Fruit fly (Drosophila melanogaster) whole organism, embryonic: ENCODE data around the gene CG13403.

Experiments used
- Antp ChIP-seq: fragments of 200-800 bp; sonication (Bioruptor generic); optimal IDR thresholded peaks from 3 replicates; lab custom pipeline; 2016; ENCODE audit warnings: missing biosample characterization, missing genetic modification characterization
- CG10209 ChIP-seq: fragments of 200-800 bp; sonication (Bioruptor generic); optimal IDR thresholded peaks from 3 replicates; lab custom pipeline; 2017; ENCODE audit warnings: missing biosample characterization, mild to moderate bottlenecking, missing genetic modification characterization, missing genetic modification reagents
- CG10654 ChIP-seq: fragments of 200-800 bp; sonication (Bioruptor generic); optimal IDR thresholded peaks from 2 replicates; lab custom pipeline; 2016; ENCODE audit warnings: missing biosample characterization, missing genetic modification characterization
- CG11695 ChIP-seq: fragments of 200-800 bp; sonication (Bioruptor generic); IDR thresholded peaks from 3 replicates; pipeline ENCODE4 v1.3.6; 2022; ENCODE audit warnings: missing biosample characterization, missing genetic modification characterization
- CG13123 ChIP-seq: fragments of 200-800 bp; sonication (Bioruptor generic); optimal IDR thresholded peaks from 2 replicates; lab custom pipeline; 2016; ENCODE audit warnings: missing biosample characterization, missing genetic modification characterization
- CG17802 ChIP-seq: fragments of 200-800 bp; sonication (Bioruptor generic); optimal IDR thresholded peaks from 2 replicates; lab custom pipeline; 2018; ENCODE audit warnings: missing biosample characterization, mild to moderate bottlenecking, missing genetic modification characterization, moderate library complexity
- CG18011 ChIP-seq: fragments of 200-800 bp; sonication (Bioruptor generic); optimal IDR thresholded peaks from 2 replicates; lab custom pipeline; 2017; ENCODE audit warnings: missing biosample characterization, missing genetic modification characterization, mild to moderate bottlenecking, moderate library complexity, missing genotype
- CG1832 ChIP-seq: fragments of 200-800 bp; sonication (Bioruptor generic); optimal IDR thresholded peaks from 2 replicates; lab custom pipeline; 2017; ENCODE audit warnings: missing biosample characterization, mild to moderate bottlenecking, missing genetic modification characterization, inconsistent platforms
- CG2116 ChIP-seq: fragments of 200-800 bp; sonication (Bioruptor generic); optimal IDR thresholded peaks from 3 replicates; lab custom pipeline; 2018; ENCODE audit warnings: missing biosample characterization, mild to moderate bottlenecking, missing genetic modification characterization
- CG3065 ChIP-seq: fragments of 200-800 bp; sonication (Bioruptor generic); optimal IDR thresholded peaks from 2 replicates; lab custom pipeline; 2016; ENCODE audit warnings: missing biosample characterization, missing genetic modification characterization
- CG31365 ChIP-seq: fragments of 200-800 bp; sonication (Bioruptor generic); optimal IDR thresholded peaks from 2 replicates; lab custom pipeline; 2018; ENCODE audit warnings: missing biosample characterization, mild to moderate bottlenecking, missing genetic modification characterization
- CG31441 ChIP-seq: fragments of 200-800 bp; sonication (Bioruptor generic); IDR thresholded peaks from 2 replicates; pipeline ENCODE4 v1.3.6; 2022; ENCODE audit warnings: missing biosample characterization, missing genetic modification characterization
- CG3726 ChIP-seq: fragments of 200-800 bp; sonication (Bioruptor generic); IDR thresholded peaks from 3 replicates; pipeline ENCODE4, ENCODE4 v1.3.6; 2022; ENCODE audit warnings: missing biosample characterization, missing genetic modification characterization
- CG6791 ChIP-seq: fragments of 200-800 bp; sonication (Bioruptor generic); IDR thresholded peaks from 3 replicates; pipeline ENCODE4 v1.3.6; 2022; ENCODE audit warnings: missing biosample characterization, missing genetic modification characterization; ENCODE audit not compliant: partially characterized antibody
- CG7271 ChIP-seq: fragments of 200-800 bp; sonication (Bioruptor generic); optimal IDR thresholded peaks from 2 replicates; lab custom pipeline; 2018; ENCODE audit warnings: missing biosample characterization, mild to moderate bottlenecking, missing genetic modification characterization, moderate library complexity
- CG8089 ChIP-seq: fragments of 200-800 bp; sonication (Bioruptor generic); optimal IDR thresholded peaks from 3 replicates; lab custom pipeline; 2016; ENCODE audit warnings: missing biosample characterization, missing genetic modification characterization
- CG9215 ChIP-seq: fragments of 200-800 bp; sonication (Bioruptor generic); IDR thresholded peaks from 2 replicates; pipeline ENCODE4 v1.3.6; 2022; ENCODE audit warnings: missing biosample characterization, missing genetic modification characterization
- Camta ChIP-seq: fragments of 200-800 bp; sonication (Bioruptor generic); optimal IDR thresholded peaks from 2 replicates; lab custom pipeline; 2016; ENCODE audit warnings: missing biosample characterization, missing genetic modification characterization
- Dad ChIP-seq: fragments of 200-800 bp; sonication (Bioruptor generic); optimal IDR thresholded peaks from 3 replicates; lab custom pipeline; 2016; ENCODE audit warnings: missing biosample characterization, missing genetic modification characterization
- Doc3 ChIP-seq: fragments of 200-800 bp; sonication (Bioruptor generic); IDR thresholded peaks from 3 replicates; pipeline ENCODE4 v1.3.6; 2022; ENCODE audit warnings: missing biosample characterization, missing genetic modification characterization; ENCODE audit not compliant: partially characterized antibody
- GATAe ChIP-seq: fragments of 200-800 bp; sonication (Bioruptor generic); conservative IDR thresholded peaks from 2 replicates; pipeline ENCODE4 v1.3.6; 2022; ENCODE audit warnings: missing biosample characterization, missing genetic modification characterization
- HLH4C ChIP-seq: fragments of 200-800 bp; sonication (Bioruptor generic); IDR thresholded peaks from 3 replicates; pipeline ENCODE4 v1.3.6; 2022; ENCODE audit warnings: missing biosample characterization, missing genetic modification characterization; ENCODE audit not compliant: partially characterized antibody
- MBD-R2 ChIP-seq: fragments of 200-800 bp; sonication (Bioruptor generic); IDR thresholded peaks from 2 replicates; pipeline ENCODE4 v1.3.6; 2022; ENCODE audit warnings: missing biosample characterization, missing genetic modification characterization
- MESR4 ChIP-seq: fragments of 200-800 bp; sonication (Bioruptor generic); optimal IDR thresholded peaks from 2 replicates; lab custom pipeline; 2018; ENCODE audit warnings: missing biosample characterization, mild to moderate bottlenecking, missing genetic modification characterization, moderate library complexity
- NC2α ChIP-seq: fragments of 200-800 bp; sonication (Bioruptor generic); optimal IDR thresholded peaks from 2 replicates; lab custom pipeline; 2016; ENCODE audit warnings: missing biosample characterization, missing genetic modification characterization
- NK7.1 ChIP-seq: fragments of 200-800 bp; sonication (Bioruptor generic); optimal IDR thresholded peaks from 3 replicates; lab custom pipeline; 2016; ENCODE audit warnings: missing biosample characterization, missing genetic modification characterization
- Neu2 ChIP-seq: fragments of 200-800 bp; sonication (Bioruptor generic); optimal IDR thresholded peaks from 3 replicates; lab custom pipeline; 2016; ENCODE audit warnings: missing biosample characterization, missing genetic modification characterization, borderline replicate concordance
- Rfx ChIP-seq: fragments of 200-800 bp; sonication (Bioruptor generic); IDR thresholded peaks from 2 replicates; pipeline ENCODE4 v1.3.6; 2022; ENCODE audit warnings: missing biosample characterization, missing genetic modification characterization
- ash1 ChIP-seq: fragments of 200-800 bp; sonication (Bioruptor generic); optimal IDR thresholded peaks from 2 replicates; lab custom pipeline; 2018; ENCODE audit warnings: missing biosample characterization, mild to moderate bottlenecking, missing genetic modification characterization
- ato ChIP-seq: fragments of 200-800 bp; sonication (Bioruptor generic); IDR thresholded peaks from 2 replicates; pipeline ENCODE4 v1.3.6; 2022; ENCODE audit warnings: missing biosample characterization, missing genetic modification characterization; ENCODE audit not compliant: partially characterized antibody
- az2 ChIP-seq: fragments of 200-800 bp; sonication (Bioruptor generic); optimal IDR thresholded peaks from 3 replicates; lab custom pipeline; 2016; ENCODE audit warnings: missing biosample characterization, missing genetic modification characterization
- caup ChIP-seq: fragments of 200-800 bp; sonication (Bioruptor generic); optimal IDR thresholded peaks from 3 replicates; lab custom pipeline; 2017; ENCODE audit warnings: missing biosample characterization, mild to moderate bottlenecking, missing genetic modification characterization, moderate library complexity; ENCODE audit not compliant: severe bottlenecking
- cg ChIP-seq: fragments of 200-800 bp; sonication (Bioruptor generic); optimal IDR thresholded peaks from 3 replicates; lab custom pipeline; 2019; ENCODE audit warnings: missing biosample characterization, mild to moderate bottlenecking, missing genetic modification characterization, moderate library complexity
- emc ChIP-seq: fragments of 200-800 bp; sonication (Bioruptor generic); optimal IDR thresholded peaks from 2 replicates; lab custom pipeline; 2016; ENCODE audit warnings: missing biosample characterization, missing genetic modification characterization
- fd3F ChIP-seq: fragments of 200-800 bp; sonication (Bioruptor generic); optimal IDR thresholded peaks from 2 replicates; lab custom pipeline; 2018; ENCODE audit warnings: missing biosample characterization, mild to moderate bottlenecking, missing genetic modification characterization, moderate library complexity
- gsb-n ChIP-seq: fragments of 200-800 bp; sonication (Bioruptor generic); optimal IDR thresholded peaks from 3 replicates; lab custom pipeline; 2018; ENCODE audit warnings: missing biosample characterization, mild to moderate bottlenecking, missing genetic modification characterization
- ham ChIP-seq: fragments of 200-800 bp; sonication (Bioruptor generic); IDR thresholded peaks from 2 replicates; pipeline ENCODE4 v1.3.6; 2022; ENCODE audit warnings: missing biosample characterization, missing genetic modification characterization
- hth ChIP-seq: fragments of >200 bp; optimal IDR thresholded peaks from 2 replicates; lab custom pipeline; 2017; ENCODE audit warnings: inconsistent platforms
- kay ChIP-seq: fragments of 200-800 bp; sonication (Bioruptor generic); optimal IDR thresholded peaks from 2 replicates; lab custom pipeline; 2016; ENCODE audit warnings: missing biosample characterization, missing genetic modification characterization
- knrl ChIP-seq: fragments of 200-800 bp; sonication (Bioruptor generic); IDR thresholded peaks from 3 replicates; pipeline ENCODE4 v1.3.6; 2022; ENCODE audit warnings: missing biosample characterization, missing genetic modification characterization; ENCODE audit not compliant: partially characterized antibody
- oc ChIP-seq: fragments of 200-800 bp; sonication (Bioruptor generic); optimal IDR thresholded peaks from 2 replicates; lab custom pipeline; 2018; ENCODE audit warnings: missing biosample characterization, mild to moderate bottlenecking, missing genetic modification characterization, moderate library complexity
- scrt ChIP-seq: fragments of 200-800 bp; sonication (Bioruptor generic); optimal IDR thresholded peaks from 2 replicates; lab custom pipeline; 2018; ENCODE audit warnings: missing biosample characterization, mild to moderate bottlenecking, missing genetic modification characterization, moderate library complexity
- sens-2 ChIP-seq: fragments of 200-800 bp; sonication (Bioruptor generic); IDR thresholded peaks from 2 replicates; pipeline ENCODE4 v1.3.6; 2022; ENCODE audit warnings: missing biosample characterization, missing genetic modification characterization
- shn ChIP-seq: fragments of 200-800 bp; sonication (Bioruptor generic); optimal IDR thresholded peaks from 3 replicates; lab custom pipeline; 2016; ENCODE audit warnings: missing biosample characterization, missing genetic modification characterization
- sima ChIP-seq: fragments of 200-800 bp; sonication (Bioruptor generic); optimal IDR thresholded peaks from 2 replicates; lab custom pipeline; 2016; ENCODE audit warnings: missing biosample characterization, missing genetic modification characterization
- slbo ChIP-seq: fragments of 200-800 bp; sonication (Bioruptor generic); IDR thresholded peaks from 2 replicates; pipeline ENCODE4 v1.3.6; 2022; ENCODE audit warnings: missing biosample characterization, missing genetic modification characterization
- sob ChIP-seq: fragments of 200-800 bp; sonication (Bioruptor generic); IDR thresholded peaks from 2 replicates; pipeline ENCODE4 v1.3.6; 2022; ENCODE audit warnings: missing biosample characterization, missing genetic modification characterization
- tio ChIP-seq: fragments of 200-800 bp; sonication (Bioruptor generic); optimal IDR thresholded peaks from 2 replicates; lab custom pipeline; 2017; ENCODE audit warnings: missing biosample characterization, missing genetic modification characterization, inconsistent platforms
- tup ChIP-seq: fragments of 200-800 bp; sonication (Bioruptor generic); optimal IDR thresholded peaks from 2 replicates; lab custom pipeline; 2016; ENCODE audit warnings: missing biosample characterization, mild to moderate bottlenecking, missing genetic modification characterization, moderate library complexity
- unc-4 ChIP-seq: fragments of 200-800 bp; sonication (Bioruptor generic); IDR thresholded peaks from 2 replicates; pipeline ENCODE4 v1.3.6; 2022; ENCODE audit warnings: missing biosample characterization, missing genetic modification characterization; ENCODE audit not compliant: partially characterized antibody

The CG13403 gene

DNA sequence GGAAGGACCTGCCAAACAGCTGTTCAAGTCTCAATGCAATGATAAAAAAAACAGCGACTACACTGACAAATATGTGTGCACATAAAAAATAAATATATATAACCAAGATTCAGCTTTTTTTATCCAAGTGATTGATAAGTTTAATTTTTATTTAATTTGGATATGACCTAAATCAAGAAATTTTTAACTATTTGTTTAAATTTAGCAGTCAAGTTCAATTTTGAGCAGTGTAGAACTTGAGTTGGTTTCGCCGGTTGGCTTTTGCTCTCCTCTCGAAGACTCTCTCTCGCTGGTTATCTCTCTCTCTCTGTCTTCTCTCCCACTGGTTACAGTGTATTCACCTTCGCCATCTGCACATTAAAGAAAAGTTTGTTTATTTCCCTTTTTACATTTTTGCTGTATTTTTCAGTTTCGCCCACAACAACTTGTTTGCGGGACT is 26.2 kb upstream of the CG13403 start (continued):
- TF ChIP-seq CG10209 (GFP tag; lab: Kevin White, UChicago) (peak; percentile 87), Dad (GFP tag; lab: Kevin White, UChicago) (peak; percentile 52), shn (GFP tag; lab: Kevin White, UChicago) (no peak), HLH4C (GFP tag; lab: Robert Waterston, UW) (no peak), Antp (GFP tag; lab: Kevin White, UChicago) (peak; percentile 29), Neu2 (no peak), ash1 (GFP tag; lab: Kevin White, UChicago) (no peak), ato (GFP tag; lab: Robert Waterston, UW) (no peak), sens-2 (peak; percentile 71), slbo (GFP tag; lab: Robert Waterston, UW) (peak; percentile 89), hth (lab: Kevin White, UChicago) (no peak), az2 (GFP tag; lab: Kevin White, UChicago) (peak; percentile 82), Doc3 (GFP tag; lab: Robert Waterston, UW) (no peak), NK7.1 (GFP tag; lab: Kevin White, UChicago) (peak; percentile 15), CG18011 (GFP tag; lab: Kevin White, UChicago) (peak; percentile 63), ham (GFP tag; lab: Robert Waterston, UW) (peak; percentile 46; the same call in 1 of the 2 replicates), oc (tag; lab: Kevin White, UChicago) (peak; percentile 76), Rfx (GFP tag; lab: Robert Waterston, UW) (peak; percentile 92), CG31441 (peak; percentile 96), caup (GFP tag; lab: Kevin White, UChicago) (peak; percentile 85), CG8089 (peak; percentile 40), tup (GFP tag; lab: Kevin White, UChicago) (peak; percentile 44), sob (peak; percentile 88), kay (GFP tag; lab: Kevin White, UChicago) (peak; percentile 79), MBD-R2 (GFP tag; lab: Robert Waterston, UW) (peak; percentile 61; the same call in 1 of the 2 replicates), CG17802 (tag; lab: Kevin White, UChicago) (peak; percentile 56), CG13123 (GFP tag; lab: Kevin White, UChicago) (peak; percentile 64), CG10654 (GFP tag; lab: Kevin White, UChicago) (peak; percentile 78), fd3F (GFP tag; lab: Kevin White, UChicago) (peak; percentile 81), CG3065 (peak; percentile 16), CG31365 (tag; lab: Kevin White, UChicago) (peak; percentile 32), CG9215 (GFP tag; lab: Robert Waterston, UW) (peak; percentile 81), CG6791 (GFP tag; lab: Robert Waterston, UW) (no peak), CG7271 (tag; lab: Kevin White, UChicago) (peak; percentile 60), Camta (GFP tag; lab: Kevin White, UChicago) (peak; percentile 75), CG2116 (GFP tag; lab: Kevin White, UChicago) (peak; percentile 40), gsb-n (peak; percentile 89), scrt (GFP tag; lab: Kevin White, UChicago) (peak; percentile 74), tio (peak; percentile 78), sima (GFP tag; lab: Kevin White, UChicago) (peak; percentile 53), unc-4 (GFP tag; lab: Robert Waterston, UW) (no peak), GATAe (GFP tag; lab: Robert Waterston, UW) (no peak), NC2α (GFP tag; lab: Kevin White, UChicago) (no peak), CG1832 (GFP tag; lab: Kevin White, UChicago) (no peak), emc (peak; percentile 57), CG11695 (GFP tag; lab: Robert Waterston, UW) (peak; percentile 90), cg (GFP tag; lab: Kevin White, UChicago) (no peak), knrl (no peak), MESR4 (GFP tag; lab: Kevin White, UChicago) (no peak), CG3726 (GFP tag; lab: Robert Waterston, UW) (peak; percentile 77; the same call in 2 of the 3 replicates)
